Worm (Caenorhabditis elegans): ENCODE results near the gene rbc-2.

DNA sequence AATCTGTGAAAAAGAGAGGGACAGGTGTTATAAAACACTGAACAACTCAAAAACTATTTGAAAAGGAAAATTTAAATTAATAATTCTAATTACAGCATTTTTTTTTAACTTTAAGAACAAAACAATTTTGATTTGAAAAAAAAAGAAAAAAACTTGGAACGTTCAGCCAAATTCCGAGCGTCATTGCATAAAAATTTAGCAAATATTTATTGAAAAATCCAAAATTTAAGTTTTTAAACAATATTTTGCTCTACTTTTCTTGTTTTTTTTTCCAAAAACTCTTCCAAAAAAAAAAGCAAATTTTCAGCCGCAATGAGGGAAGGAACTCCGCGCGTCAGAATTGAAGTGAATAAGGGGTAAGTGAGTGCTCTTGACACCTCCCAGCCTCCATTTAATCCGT lies 21.1 kb upstream of the rbc-2 start, which contains the start of gene feh-1:
- TF ChIP-seq blmp-1 (tag; optimal IDR thresholded peaks at IDR 0.05; ENCODE audit: insufficient read depth) (no peak), lin-39 (tag; optimal IDR thresholded peaks at IDR 0.05) (no peak), nhr-77 (tag; optimal IDR thresholded peaks at IDR 0.05) (no peak), snpc-4 (tag; optimal IDR thresholded peaks at IDR 0.05) (no peak), ceh-82 (tag; optimal IDR thresholded peaks at IDR 0.05) (no peak), skn-1 (tag; optimal IDR thresholded peaks at IDR 0.05) (no peak), elt-1 (tag; optimal IDR thresholded peaks at IDR 0.05) (no peak), egl-27 (tag; optimal IDR thresholded peaks at IDR 0.05) (no peak), nhr-6 (tag; optimal IDR thresholded peaks at IDR 0.05) (no peak), sma-9 (GFP tag; optimal IDR thresholded peaks at IDR 0.05) (no peak), sma-9 (tag; optimal IDR thresholded peaks at IDR 0.05) (no peak), ama-1 (optimal IDR thresholded peaks at IDR 0.05) (no peak)

All from whole organism, L2 larva.